Fruit fly (Drosophila melanogaster): ENCODE results near the gene ome.

ome gene

dm6 chr3L:14678097-14678679 lies 5.5 kb downstream of the ome start, which contains the start of gene CG4914:
TSS of gene CG4914 (minus strand) at chr3L:14678147.
- TF ChIP-seq insv (optimal IDR thresholded peaks at IDR 0.05) (no peak), Myc (optimal IDR thresholded peaks at IDR 0.05) (no peak), psq (optimal IDR thresholded peaks at IDR 0.05) (no peak), ttk (optimal IDR thresholded peaks at IDR 0.05) (no peak), h (optimal IDR thresholded peaks at IDR 0.05) (no peak), Sin3A (optimal IDR thresholded peaks at IDR 0.05) (no peak)

DNA sequence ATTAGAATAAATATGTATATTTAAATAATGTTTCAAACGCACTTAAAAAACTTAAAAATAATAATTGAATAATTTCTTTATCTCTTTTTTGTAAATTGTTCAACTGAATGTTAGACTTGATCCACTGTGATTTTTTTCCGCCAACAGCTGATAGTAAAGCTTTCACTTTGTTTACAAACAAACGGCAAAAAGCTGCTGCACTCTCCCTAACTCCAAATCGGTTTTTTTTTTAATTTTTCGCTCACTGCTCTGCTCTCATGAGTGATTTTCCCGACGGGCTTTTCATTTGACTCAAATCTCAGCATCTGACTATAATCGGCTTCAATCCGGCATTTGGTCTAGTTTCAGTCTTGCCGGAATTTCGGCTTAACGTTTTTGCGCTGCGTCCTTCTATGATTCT lies 8.9 kb downstream of the ome start:
- TF ChIP-seq Sin3A (optimal IDR thresholded peaks at IDR 0.05) (no peak), h (optimal IDR thresholded peaks at IDR 0.05) (no peak), Myc (optimal IDR thresholded peaks at IDR 0.05) (no peak), insv (optimal IDR thresholded peaks at IDR 0.05) (no peak), ttk (optimal IDR thresholded peaks at IDR 0.05) (no peak), psq (optimal IDR thresholded peaks at IDR 0.05) (no peak)

- no peak for TF ChIP-seq Myc (optimal IDR thresholded peaks at IDR 0.05)
- TF ChIP-seq Sin3A (optimal IDR thresholded peaks at IDR 0.05), result no peak
- TF ChIP-seq insv (optimal IDR thresholded peaks at IDR 0.05), result no peak
Measured at dm6 chr3L:14684468-14684867, 11.8 kb downstream of the ome start, which contains the start of gene Dnaaf6. TSS of gene Dnaaf6 (plus strand) at chr3L:14684768.

DNA sequence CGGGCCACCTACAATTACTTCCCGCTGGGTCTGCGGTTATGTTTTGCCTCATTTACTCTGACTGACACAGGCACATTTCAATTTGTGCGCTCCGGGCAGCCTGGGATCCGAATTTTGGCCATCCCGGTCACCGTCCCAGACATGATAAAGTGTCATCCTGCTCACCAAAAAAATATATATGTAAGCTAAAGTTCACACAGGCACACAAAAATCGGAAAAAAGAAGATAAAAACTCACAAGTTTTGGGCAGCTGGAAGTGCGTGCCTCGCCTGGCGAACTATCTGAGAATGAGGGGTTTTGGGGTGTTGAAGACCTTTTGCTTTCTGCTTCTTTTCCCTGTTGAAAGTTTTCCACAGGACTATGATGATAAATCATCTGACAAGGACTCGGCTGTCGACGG lies 13.6 kb downstream of the ome start:
- no peak for TF ChIP-seq insv (optimal IDR thresholded peaks at IDR 0.05)
- TF ChIP-seq psq (optimal IDR thresholded peaks at IDR 0.05), result no peak
- no peak for TF ChIP-seq Sin3A (optimal IDR thresholded peaks at IDR 0.05)
- TF ChIP-seq ttk (optimal IDR thresholded peaks at IDR 0.05), result no peak
- no peak for TF ChIP-seq Myc (optimal IDR thresholded peaks at IDR 0.05)
- TF ChIP-seq h (optimal IDR thresholded peaks at IDR 0.05), result no peak

DNA sequence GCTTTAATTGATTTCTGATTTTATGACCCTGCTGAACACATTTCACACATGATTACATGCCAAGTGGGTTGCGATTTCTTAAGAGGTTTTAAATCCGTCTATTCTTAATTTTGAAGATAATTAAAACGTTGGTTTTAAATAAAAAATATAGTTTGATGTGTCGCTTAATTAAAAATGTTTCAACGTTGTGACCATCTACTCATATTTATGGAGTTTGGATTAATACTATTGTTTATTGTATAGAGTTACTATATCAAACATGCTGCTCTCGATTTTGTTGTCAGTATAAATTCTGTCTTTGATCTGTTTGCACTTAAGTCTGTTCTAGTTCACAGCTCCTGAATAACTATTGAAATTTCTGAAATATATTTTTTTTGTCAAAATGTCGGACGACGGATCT lies 18.4 kb downstream of the ome start, which contains the start of gene gdrd:
Gene gdrd (plus strand): TSS at position 301 of the 400 bp plus-strand sequence.
- no peak for TF ChIP-seq h (optimal IDR thresholded peaks at IDR 0.05)
- TF ChIP-seq ttk (optimal IDR thresholded peaks at IDR 0.05), result no peak
- no peak for TF ChIP-seq insv (optimal IDR thresholded peaks at IDR 0.05)
- TF ChIP-seq psq (optimal IDR thresholded peaks at IDR 0.05), result no peak
- no peak for TF ChIP-seq Myc (optimal IDR thresholded peaks at IDR 0.05)

dm6 chr3L:14697005-14697404 lies 24.4 kb downstream of the ome start, which contains the start of gene CG13474:
TSS of gene CG13474 (minus strand) at chr3L:14697105.
- TF ChIP-seq h (optimal IDR thresholded peaks at IDR 0.05), result no peak
- TF ChIP-seq Sin3A (optimal IDR thresholded peaks at IDR 0.05), result no peak
- no peak for TF ChIP-seq insv (optimal IDR thresholded peaks at IDR 0.05)
- TF ChIP-seq Myc (optimal IDR thresholded peaks at IDR 0.05), result no peak
- no peak for TF ChIP-seq ttk (optimal IDR thresholded peaks at IDR 0.05)
- TF ChIP-seq psq (optimal IDR thresholded peaks at IDR 0.05), result no peak

dm6 chr3L:14701578-14701977 lies 28.9 kb downstream of the ome start, which contains the start of gene CG17177:
TSS of gene CG17177 (minus strand) at chr3L:14701678.
- TF ChIP-seq Sin3A (optimal IDR thresholded peaks at IDR 0.05) (no peak), ttk (optimal IDR thresholded peaks at IDR 0.05) (no peak), Myc (optimal IDR thresholded peaks at IDR 0.05) (no peak), insv (optimal IDR thresholded peaks at IDR 0.05) (no peak), psq (optimal IDR thresholded peaks at IDR 0.05) (no peak), h (optimal IDR thresholded peaks at IDR 0.05) (no peak)

- no peak for TF ChIP-seq Myc (optimal IDR thresholded peaks at IDR 0.05)
Measured at dm6 chr3L:14705164-14705563, 32.5 kb downstream of the ome start, which contains the start of gene CG13476. TSS of gene CG13476 (plus strand) at chr3L:14705464.

DNA sequence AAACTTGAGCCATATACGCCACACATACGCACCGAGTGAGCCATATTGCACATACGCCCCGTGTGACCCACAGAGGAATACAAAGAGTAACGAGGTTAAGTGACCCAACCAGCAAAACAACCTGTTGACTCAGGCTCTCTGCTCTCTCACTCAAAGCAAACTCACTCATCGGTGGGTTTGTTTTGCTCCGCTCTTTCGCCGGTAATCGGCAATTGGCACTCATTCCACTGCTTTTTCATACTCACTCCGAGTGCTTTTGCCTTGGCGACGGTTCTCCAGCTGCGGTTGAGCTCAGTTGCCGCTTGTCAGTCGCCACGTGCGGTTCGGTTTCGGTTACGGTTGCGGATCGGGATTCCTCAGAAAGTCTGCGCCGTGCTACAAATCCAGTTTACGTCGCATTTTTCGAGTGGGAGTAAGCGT lies 33.8 kb downstream of the ome start:
- no peak for TF ChIP-seq Sin3A (optimal IDR thresholded peaks at IDR 0.05)
- TF ChIP-seq insv (optimal IDR thresholded peaks at IDR 0.05), result no peak
- no peak for TF ChIP-seq Myc (optimal IDR thresholded peaks at IDR 0.05)
- TF ChIP-seq psq (optimal IDR thresholded peaks at IDR 0.05), result no peak
- TF ChIP-seq h (optimal IDR thresholded peaks at IDR 0.05), result no peak
- no peak for TF ChIP-seq ttk (optimal IDR thresholded peaks at IDR 0.05)

- TF ChIP-seq ttk (optimal IDR thresholded peaks at IDR 0.05) (no peak), insv (optimal IDR thresholded peaks at IDR 0.05) (no peak), psq (optimal IDR thresholded peaks at IDR 0.05) (no peak), h (optimal IDR thresholded peaks at IDR 0.05) (no peak), Myc (optimal IDR thresholded peaks at IDR 0.05) (no peak), Sin3A (optimal IDR thresholded peaks at IDR 0.05) (no peak)
Measured at dm6 chr3L:14708053-14708452, 35.4 kb downstream of the ome start.

dm6 chr3L:14712799-14713198 lies 40.2 kb downstream of the ome start:
- TF ChIP-seq psq (optimal IDR thresholded peaks at IDR 0.05) (no peak), Myc (optimal IDR thresholded peaks at IDR 0.05) (no peak), ttk (optimal IDR thresholded peaks at IDR 0.05) (no peak), h (optimal IDR thresholded peaks at IDR 0.05) (no peak), Sin3A (optimal IDR thresholded peaks at IDR 0.05) (no peak), insv (optimal IDR thresholded peaks at IDR 0.05) (no peak)

dm6 chr3L:14728460-14728859 lies 55.8 kb downstream of the ome start, which contains the start of gene CG13473:
TSS of gene CG13473 (plus strand) at chr3L:14728760.
- TF ChIP-seq psq (optimal IDR thresholded peaks at IDR 0.05) (no peak), h (optimal IDR thresholded peaks at IDR 0.05) (no peak), Myc (optimal IDR thresholded peaks at IDR 0.05) (no peak), Sin3A (optimal IDR thresholded peaks at IDR 0.05) (no peak), insv (optimal IDR thresholded peaks at IDR 0.05) (no peak), ttk (optimal IDR thresholded peaks at IDR 0.05) (no peak)

DNA sequence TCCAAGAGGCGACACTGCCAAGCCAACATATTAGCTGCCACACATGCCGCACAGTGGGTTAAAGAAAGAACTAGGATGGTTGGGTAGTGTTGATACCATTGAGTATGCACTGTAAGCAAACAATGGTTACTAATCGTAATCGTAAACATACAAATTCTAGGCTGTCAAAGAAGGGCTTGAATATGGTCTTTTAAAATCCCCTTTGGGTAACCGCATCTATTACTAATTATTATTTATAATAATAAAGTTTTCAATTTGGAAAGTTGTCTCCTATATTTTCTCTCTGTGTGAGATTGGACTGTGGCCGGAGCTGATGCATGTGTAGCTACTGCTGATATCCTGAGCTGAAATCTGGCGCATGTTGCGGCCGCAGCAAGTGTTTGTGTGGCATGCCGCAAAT lies 59.2 kb downstream of the ome start:
- TF ChIP-seq psq (optimal IDR thresholded peaks at IDR 0.05) (no peak), Sin3A (optimal IDR thresholded peaks at IDR 0.05) (no peak), ttk (optimal IDR thresholded peaks at IDR 0.05) (no peak), h (optimal IDR thresholded peaks at IDR 0.05) (no peak), Myc (optimal IDR thresholded peaks at IDR 0.05) (no peak), insv (optimal IDR thresholded peaks at IDR 0.05) (no peak)
